Worm (Caenorhabditis elegans) whole organism, L2 larva: ENCODE data around the gene C54D10.4.

Experiments used
- Y55F3AM.14 ChIP-seq: fragments of 200-800 bp; sonication (Bioruptor generic); optimal IDR thresholded peaks from 2 replicates; lab custom pipeline; 2018; ENCODE audit warnings: mild to moderate bottlenecking, missing genetic modification characterization, missing compliant biosample characterization
- aly-2 ChIP-seq: fragments of 150-350 bp; optimal IDR thresholded peaks from 2 replicates; lab custom pipeline; 2014; ENCODE audit warnings: missing biosample characterization, missing genetic modification characterization
- blmp-1 ChIP-seq: sonication (generic microtip); optimal IDR thresholded peaks from 2 replicates; lab custom pipeline; 2017; ENCODE audit warnings: missing genetic modification characterization, mild to moderate bottlenecking, missing compliant biosample characterization, antibody characterized with exemption, moderate library complexity; ENCODE audit not compliant: insufficient read depth
- nhr-12 ChIP-seq: fragments of 150-350 bp; optimal IDR thresholded peaks from 2 replicates; lab custom pipeline; 2014; ENCODE audit warnings: missing biosample characterization, missing genetic modification characterization
- ztf-11 ChIP-seq: sonication (generic microtip); optimal IDR thresholded peaks from 2 replicates; lab custom pipeline; 2017; ENCODE audit warnings: missing biosample characterization, missing genetic modification characterization

ce11 chrV:12401383-12401782 is 19.4 kb downstream of the C54D10.4 start, which contains the start of gene K01D12.7:
- TF ChIP-seq nhr-12 = no peak
- no peak for TF ChIP-seq Y55F3AM.14 (GFP tag; lab: Kevin White, UChicago)
- no peak for TF ChIP-seq blmp-1 (tag; lab: Kevin White, UChicago)
- no peak for TF ChIP-seq aly-2
- TF ChIP-seq ztf-11 = no peak
